Worm (Caenorhabditis elegans) whole organism, mixed stage, embryonic: ENCODE data around the gene F17H10.2.

Experiments
- M03D4.4 ChIP-seq: sonication (generic microtip); optimal IDR thresholded peaks from 2 replicates; lab custom pipeline; 2017; ENCODE audit warnings: mild to moderate bottlenecking, missing genetic modification characterization, missing compliant biosample characterization
- ceh-83 ChIP-seq: fragments of 200-800 bp; sonication (Bioruptor generic); optimal IDR thresholded peaks from 2 replicates; lab custom pipeline; 2018; ENCODE audit warnings: mild to moderate bottlenecking, missing genetic modification characterization, missing compliant biosample characterization
- elt-1 ChIP-seq: sonication (generic microtip); optimal IDR thresholded peaks from 2 replicates; lab custom pipeline; 2017; ENCODE audit warnings: missing genetic modification characterization, mild to moderate bottlenecking, missing compliant biosample characterization, antibody characterized with exemption, moderate library complexity, borderline replicate concordance; ENCODE audit not compliant: insufficient read depth
- elt-3 ChIP-seq: fragments of 150-350 bp; optimal IDR thresholded peaks from 2 replicates; lab custom pipeline; 2014; ENCODE audit warnings: missing biosample characterization, missing genetic modification characterization
- lin-13 ChIP-seq: fragments of 150-350 bp; optimal IDR thresholded peaks from 2 replicates; lab custom pipeline; 2014; ENCODE audit warnings: missing biosample characterization, missing genetic modification characterization
- lsy-2 ChIP-seq: fragments of 150-350 bp; optimal IDR thresholded peaks from 2 replicates; lab custom pipeline; 2014; ENCODE audit warnings: missing biosample characterization, missing genetic modification characterization
- mab-5 ChIP-seq: fragments of 150-350 bp; optimal IDR thresholded peaks from 2 replicates; lab custom pipeline; 2014; ENCODE audit warnings: missing biosample characterization, missing genetic modification characterization
- nhr-12 ChIP-seq: fragments of 150-350 bp; optimal IDR thresholded peaks from 2 replicates; lab custom pipeline; 2014; ENCODE audit warnings: missing biosample characterization, missing genetic modification characterization
- pha-4 ChIP-seq: fragments of 150-350 bp; optimal IDR thresholded peaks from 2 replicates; lab custom pipeline; 2018; ENCODE audit warnings: missing biosample characterization, missing genetic modification reagents, missing genetic modification characterization
- snpc-4 ChIP-seq: fragments of 150-350 bp; optimal IDR thresholded peaks from 2 replicates; lab custom pipeline; 2014; ENCODE audit warnings: missing biosample characterization, missing genetic modification characterization
- tbx-8 ChIP-seq: fragments of 200-800 bp; sonication (Bioruptor generic); optimal IDR thresholded peaks from 2 replicates; lab custom pipeline; 2018; ENCODE audit warnings: mild to moderate bottlenecking, missing genetic modification characterization, moderate library complexity, missing compliant biosample characterization
- unc-39 ChIP-seq: fragments of 150-350 bp; optimal IDR thresholded peaks from 2 replicates; lab custom pipeline; 2014; ENCODE audit warnings: missing biosample characterization, missing genetic modification characterization
- unc-62 ChIP-seq: fragments of 150-350 bp; optimal IDR thresholded peaks from 2 replicates; lab custom pipeline; 2014; ENCODE audit warnings: missing biosample characterization, missing genetic modification reagents, missing genetic modification characterization

ce11 chrX:13119900-13120299 is 6.3 kb downstream of the F17H10.2 start:
- peak; percentile 78 for TF ChIP-seq elt-1 (tag; lab: Kevin White, UChicago)
- no peak for TF ChIP-seq snpc-4 (tag; lab: Kevin White, UChicago)
- no peak for TF ChIP-seq unc-62
- TF ChIP-seq ceh-83: no peak
- TF ChIP-seq nhr-12 (tag; lab: Kevin White, UChicago): no peak
- TF ChIP-seq pha-4 (tag; lab: Kevin White, UChicago): no peak
- no peak for TF ChIP-seq elt-3 (tag; lab: Kevin White, UChicago)
- no peak for TF ChIP-seq mab-5 (tag; lab: Kevin White, UChicago)
- no peak for TF ChIP-seq unc-39 (tag; lab: Kevin White, UChicago)
- no peak for TF ChIP-seq lsy-2 (tag; lab: Kevin White, UChicago)
- TF ChIP-seq M03D4.4 (tag; lab: Kevin White, UChicago): no peak
- TF ChIP-seq lin-13 (tag; lab: Kevin White, UChicago): no peak
- no peak for TF ChIP-seq tbx-8
